Worm (Caenorhabditis elegans) whole organism, L4/young adult: ENCODE data around the gene C30H6.8.

Source experiments
- W03F9.2 ChIP-seq: fragments of 150-350 bp; optimal IDR thresholded peaks from 2 replicates; lab custom pipeline; 2014; ENCODE audit warnings: missing biosample characterization, missing genetic modification characterization
- dao-5 ChIP-seq: sonication (generic microtip); optimal IDR thresholded peaks from 2 replicates; lab custom pipeline; 2016; ENCODE audit warnings: missing genotype, missing genetic modification characterization, moderate library complexity, missing compliant biosample characterization
- him-1 ChIP-seq: sonication (generic microtip); optimal IDR thresholded peaks from 2 replicates; lab custom pipeline; 2016; ENCODE audit warnings: missing genotype, missing genetic modification reagents, missing genetic modification characterization, missing compliant biosample characterization

The C30H6.8 gene

ce11 chrIV:17382029-17382428, at the start of gene C30H6.8:
Gene C30H6.8 (plus strand): TSS chrIV:17382329.
- TF ChIP-seq W03F9.2 (tag; lab: Kevin White, UChicago) (no peak), dao-5 (tag; lab: Kevin White, UChicago) (no peak), him-1 (tag; lab: Kevin White, UChicago) (no peak)

ce11 chrIV:17333542-17334281, 48.4 kb upstream of the C30H6.8 start, which contains the start of gene C49C3.15:
Gene C49C3.15 (plus strand): TSS chrIV:17334231.
- no peak for TF ChIP-seq W03F9.2 (tag; lab: Kevin White, UChicago)
- TF ChIP-seq dao-5 (tag; lab: Kevin White, UChicago), result no peak
- TF ChIP-seq him-1 (tag; lab: Kevin White, UChicago), result no peak

ce11 chrIV:17335031-17335430, 47.1 kb upstream of the C30H6.8 start, which contains the start of gene C49C3.8:
Gene C49C3.8 (plus strand): TSS chrIV:17335203.
- TF ChIP-seq W03F9.2 (tag; lab: Kevin White, UChicago) (no peak), dao-5 (tag; lab: Kevin White, UChicago) (no peak), him-1 (tag; lab: Kevin White, UChicago) (no peak)

- TF ChIP-seq dao-5 (tag; lab: Kevin White, UChicago), result no peak
- TF ChIP-seq W03F9.2 (tag; lab: Kevin White, UChicago), result no peak
- TF ChIP-seq him-1 (tag; lab: Kevin White, UChicago), result no peak
These were observed 43.1 kb upstream of the C30H6.8 start, which contains the start of gene C49C3.10 for ce11 chrIV:17338920-17339510. Gene C49C3.10 (minus strand): TSS chrIV:17338970.

ce11 chrIV:17341033-17341432, 41.1 kb upstream of the C30H6.8 start:
- TF ChIP-seq dao-5 (tag; lab: Kevin White, UChicago), result no peak
- TF ChIP-seq him-1 (tag; lab: Kevin White, UChicago), result no peak
- TF ChIP-seq W03F9.2 (tag; lab: Kevin White, UChicago), result no peak

- no peak for TF ChIP-seq dao-5 (tag; lab: Kevin White, UChicago)
- TF ChIP-seq him-1 (tag; lab: Kevin White, UChicago), result no peak
- no peak for TF ChIP-seq W03F9.2 (tag; lab: Kevin White, UChicago)
These were observed 40.0 kb upstream of the C30H6.8 start, which contains the start of gene C49C3.9 for ce11 chrIV:17342179-17342578. Gene C49C3.9 (minus strand): TSS chrIV:17342314.

- no peak for TF ChIP-seq him-1 (tag; lab: Kevin White, UChicago)
- TF ChIP-seq dao-5 (tag; lab: Kevin White, UChicago), result no peak
- no peak for TF ChIP-seq W03F9.2 (tag; lab: Kevin White, UChicago)
These were observed 39.5 kb upstream of the C30H6.8 start, which contains the start of gene C49C3.21 for ce11 chrIV:17342667-17343066. Gene C49C3.21 (plus strand): TSS chrIV:17342967.

ce11 chrIV:17343482-17343881, 38.6 kb upstream of the C30H6.8 start, which contains the start of gene C49C3.11:
Gene C49C3.11 (plus strand): TSS chrIV:17343782.
- no peak for TF ChIP-seq him-1 (tag; lab: Kevin White, UChicago)
- TF ChIP-seq dao-5 (tag; lab: Kevin White, UChicago), result no peak

- TF ChIP-seq W03F9.2 (tag; lab: Kevin White, UChicago) (no peak), dao-5 (tag; lab: Kevin White, UChicago) (no peak), him-1 (tag; lab: Kevin White, UChicago) (no peak)
These were observed 35.4 kb upstream of the C30H6.8 start, which contains the start of the genes clec-197 and clec-198 for ce11 chrIV:17346599-17347218. Gene clec-197 (minus strand): TSS chrIV:17346699. Gene clec-198 (plus strand): TSS chrIV:17347168.

- TF ChIP-seq dao-5 (tag; lab: Kevin White, UChicago) (no peak), him-1 (tag; lab: Kevin White, UChicago) (no peak), W03F9.2 (tag; lab: Kevin White, UChicago) (no peak)
These were observed 30.5 kb upstream of the C30H6.8 start, which contains the start of gene clec-199 for ce11 chrIV:17351586-17351985. Gene clec-199 (plus strand): TSS chrIV:17351886.

ce11 chrIV:17361143-17361542, 21.0 kb upstream of the C30H6.8 start, which contains the start of gene clec-202:
Gene clec-202 (plus strand): TSS chrIV:17361443.
- TF ChIP-seq W03F9.2 (tag; lab: Kevin White, UChicago), result no peak
- TF ChIP-seq him-1 (tag; lab: Kevin White, UChicago), result no peak
- no peak for TF ChIP-seq dao-5 (tag; lab: Kevin White, UChicago)

- TF ChIP-seq W03F9.2 (tag; lab: Kevin White, UChicago) (no peak), dao-5 (tag; lab: Kevin White, UChicago) (no peak), him-1 (tag; lab: Kevin White, UChicago) (no peak)
These were observed 14.8 kb upstream of the C30H6.8 start, which contains the start of gene zipt-17 for ce11 chrIV:17367294-17367693. Gene zipt-17 (minus strand): TSS chrIV:17367394.
